Fruit fly (Drosophila melanogaster): Measurements from ENCODE around the gene CG3556.

Gene CG3556

dm6 chrX:4529909-4530308 is at the start of gene CG3556:
TSS of gene CG3556 (plus strand) at chrX:4530231.
- TF ChIP-seq CTCF (optimal IDR thresholded peaks at IDR 0.05): peak; percentile 97
- no peak for TF ChIP-seq CG8478 (optimal IDR thresholded peaks at IDR 0.05)

dm6 chrX:4480812-4481211 is 49.2 kb upstream of the CG3556 start:
- no peak for TF ChIP-seq CTCF (optimal IDR thresholded peaks at IDR 0.05)
- no peak for TF ChIP-seq CG8478 (optimal IDR thresholded peaks at IDR 0.05)

- TF ChIP-seq CTCF (optimal IDR thresholded peaks at IDR 0.05): no peak
- no peak for TF ChIP-seq CG8478 (optimal IDR thresholded peaks at IDR 0.05)
Observed at dm6 chrX:4493192-4493900, 36.7 kb upstream of the CG3556 start.

- no peak for TF ChIP-seq CG8478 (optimal IDR thresholded peaks at IDR 0.05)
- no peak for TF ChIP-seq CTCF (optimal IDR thresholded peaks at IDR 0.05)
Observed at dm6 chrX:4498234-4498633, 31.8 kb upstream of the CG3556 start.

- TF ChIP-seq CTCF (optimal IDR thresholded peaks at IDR 0.05) (no peak), CG8478 (optimal IDR thresholded peaks at IDR 0.05) (no peak)
Observed at dm6 chrX:4503542-4503941, 26.5 kb upstream of the CG3556 start.

dm6 chrX:4505318-4505717 is 24.7 kb upstream of the CG3556 start:
- TF ChIP-seq CTCF (optimal IDR thresholded peaks at IDR 0.05): no peak
- TF ChIP-seq CG8478 (optimal IDR thresholded peaks at IDR 0.05): no peak

dm6 chrX:4507121-4507520 is 22.9 kb upstream of the CG3556 start:
- TF ChIP-seq CTCF (optimal IDR thresholded peaks at IDR 0.05) (peak; percentile 95 to 98), CG8478 (optimal IDR thresholded peaks at IDR 0.05) (no peak)

dm6 chrX:4508072-4508644 is 21.9 kb upstream of the CG3556 start:
- TF ChIP-seq CTCF (optimal IDR thresholded peaks at IDR 0.05): peak in 1 of 2 experiments; percentile 27
- no peak for TF ChIP-seq CG8478 (optimal IDR thresholded peaks at IDR 0.05)

- TF ChIP-seq CTCF (optimal IDR thresholded peaks at IDR 0.05) (peak; percentile 51 to 52), CG8478 (optimal IDR thresholded peaks at IDR 0.05) (no peak)
Observed at dm6 chrX:4511575-4511974, 18.5 kb upstream of the CG3556 start.

dm6 chrX:4520879-4521278 is 9.2 kb upstream of the CG3556 start:
- TF ChIP-seq CTCF (optimal IDR thresholded peaks at IDR 0.05) (no peak), CG8478 (optimal IDR thresholded peaks at IDR 0.05) (no peak)

- no peak for TF ChIP-seq CG8478 (optimal IDR thresholded peaks at IDR 0.05)
- TF ChIP-seq CTCF (optimal IDR thresholded peaks at IDR 0.05): no peak
Observed at dm6 chrX:4526754-4527153, 3.3 kb upstream of the CG3556 start.

- no peak for TF ChIP-seq CG8478 (optimal IDR thresholded peaks at IDR 0.05)
- TF ChIP-seq CTCF (optimal IDR thresholded peaks at IDR 0.05): no peak
Observed at dm6 chrX:4534002-4534401, 4.0 kb downstream of the CG3556 start.

- TF ChIP-seq CTCF (optimal IDR thresholded peaks at IDR 0.05) (no peak), CG8478 (optimal IDR thresholded peaks at IDR 0.05) (no peak)
Observed at dm6 chrX:4540430-4540932, 10.4 kb downstream of the CG3556 start, which contains the start of the genes rb and CHOp24. TSS of gene rb (minus strand) at chrX:4540626. TSS of gene CHOp24 (plus strand) at chrX:4540908.

- TF ChIP-seq CG8478 (optimal IDR thresholded peaks at IDR 0.05): no peak
- no peak for TF ChIP-seq CTCF (optimal IDR thresholded peaks at IDR 0.05)
Observed at dm6 chrX:4542353-4542752, 12.3 kb downstream of the CG3556 start, which contains the start of gene CG3568. TSS of gene CG3568 (plus strand) at chrX:4542630.

- no peak for TF ChIP-seq CTCF (optimal IDR thresholded peaks at IDR 0.05)
- no peak for TF ChIP-seq CG8478 (optimal IDR thresholded peaks at IDR 0.05)
Observed at dm6 chrX:4548611-4549120, 18.6 kb downstream of the CG3556 start, which contains the start of the genes Usf and CG15912. TSS of gene Usf (minus strand) at chrX:4548794. TSS of gene CG15912 (plus strand) at chrX:4549070.

dm6 chrX:4551717-4552116 is 21.7 kb downstream of the CG3556 start, which contains the start of the genes CG11436 and CG3527:
TSS of gene CG11436 (minus strand) at chrX:4551878.
TSS of gene CG3527 (plus strand) at chrX:4551973.
- TF ChIP-seq CTCF (optimal IDR thresholded peaks at IDR 0.05) (peak in 1 of 2 experiments; percentile 15), CG8478 (optimal IDR thresholded peaks at IDR 0.05) (no peak)
